Fruit fly (Drosophila melanogaster): ENCODE measurements around the gene NimA.

- TF ChIP-seq CG8478 (optimal IDR thresholded peaks at IDR 0.05) (no peak), CTCF (optimal IDR thresholded peaks at IDR 0.05) (no peak)
Observed at dm6 chr2L:13960399-13960798, 3.1 kb downstream of the NimA start.

Measured in S2 (cell line).